Worm (Caenorhabditis elegans) whole organism, L4 larva: ENCODE results near the gene mon-2.

Experiments
- ama-1 ChIP-seq: fragments of 150-350 bp; optimal IDR thresholded peaks from 2 replicates; lab custom pipeline; 2014; ENCODE audit warnings: inconsistent platforms, mixed read lengths
- arid-1 ChIP-seq: fragments of 200-800 bp; sonication (Bioruptor generic); conservative IDR thresholded peaks from 2 replicates; pipeline ENCODE4 v1.3.6; 2022; ENCODE audit warnings: missing genetic modification reagents, missing genetic modification characterization, missing compliant biosample characterization
- ceh-82 ChIP-seq: sonication (generic microtip); optimal IDR thresholded peaks from 2 replicates; lab custom pipeline; 2017; ENCODE audit warnings: missing biosample characterization, missing genetic modification characterization
- ces-1 ChIP-seq: fragments of 150-350 bp; sonication (generic microtip); optimal IDR thresholded peaks from 4 replicates; lab custom pipeline; 2014; ENCODE audit warnings: missing biosample characterization, missing genetic modification reagents, missing genetic modification characterization
- daf-12 ChIP-seq: fragments of 150-350 bp; optimal IDR thresholded peaks from 2 replicates; lab custom pipeline; 2014; ENCODE audit warnings: missing biosample characterization, missing genetic modification reagents, missing genetic modification characterization
- duxl-1 ChIP-seq: sonication (generic microtip); optimal IDR thresholded peaks from 2 replicates; lab custom pipeline; 2016; ENCODE audit warnings: mild to moderate bottlenecking, missing genetic modification characterization, moderate library complexity, missing compliant biosample characterization; ENCODE audit not compliant: poor library complexity
- lsy-2 ChIP-seq, 2 experiments: fragments of 150-350 bp in 1 of 2; sonication (generic microtip) in 1 of 2; optimal IDR thresholded peaks; 2 replicates each; lab custom pipeline; 2014 to 2017; ENCODE audit warnings: missing biosample characterization in 2 of 2, missing genetic modification characterization in 2 of 2
- nhr-237 ChIP-seq: sonication (generic microtip); optimal IDR thresholded peaks from 2 replicates; lab custom pipeline; 2017; ENCODE audit warnings: missing biosample characterization, missing genetic modification characterization
- pqm-1 ChIP-seq: sonication (generic microtip); optimal IDR thresholded peaks from 2 replicates; lab custom pipeline; 2017; ENCODE audit warnings: missing biosample characterization, missing genetic modification characterization
- snpc-4 ChIP-seq: fragments of 150-350 bp; optimal IDR thresholded peaks from 2 replicates; lab custom pipeline; 2014; ENCODE audit warnings: missing biosample characterization, missing genetic modification characterization

- TF ChIP-seq daf-12 (tag; lab: Kevin White, UChicago) (no peak), arid-1 (GFP tag; lab: Robert Waterston, UW) (no peak), pqm-1 (tag; lab: Kevin White, UChicago) (no peak), nhr-237 (tag; lab: Kevin White, UChicago) (no peak), lsy-2 (tag; optimal IDR thresholded peaks at IDR 0.05; lab: Kevin White, UChicago) (peak in 1 of 2 experiments; percentile 22), ceh-82 (tag; lab: Kevin White, UChicago) (no peak), duxl-1 (tag; lab: Kevin White, UChicago) (no peak), ama-1 (lab: Kevin White, UChicago) (no peak), snpc-4 (no peak), ces-1 (GFP tag; lab: Kevin White, UChicago) (no peak)
Observed at ce11 chrIV:12126740-12127472, 30.3 kb downstream of the mon-2 start.
